Worm (Caenorhabditis elegans) whole organism, L3 larva: ENCODE measurements around the gene F45E1.1.

ENCODE experiments used
- ceh-82 ChIP-seq: fragments of 150-350 bp; optimal IDR thresholded peaks from 2 replicates; lab custom pipeline; 2014; ENCODE audit warnings: missing biosample characterization, missing genetic modification characterization
- snpc-4 ChIP-seq: fragments of 150-350 bp; optimal IDR thresholded peaks from 2 replicates; lab custom pipeline; 2014; ENCODE audit warnings: missing biosample characterization, missing genetic modification characterization

DNA sequence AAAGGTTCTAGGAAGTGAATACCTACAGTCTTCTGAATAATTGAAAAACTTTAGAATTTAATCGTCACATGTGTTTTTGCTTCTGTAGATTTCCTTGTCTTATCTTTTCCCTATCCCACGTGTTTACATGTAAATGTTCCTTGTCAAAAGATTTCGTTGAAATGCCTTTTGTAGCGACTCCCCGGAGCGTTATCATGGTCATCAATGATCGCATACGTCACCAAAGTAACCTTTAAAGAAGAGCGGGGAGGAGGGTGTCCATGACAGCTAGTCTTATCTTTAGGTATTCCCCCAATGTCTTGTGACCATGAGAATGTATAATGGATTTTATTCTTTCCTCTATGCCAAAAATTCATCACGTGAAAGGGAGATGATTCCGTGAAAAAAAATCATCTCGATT, 16.6 kb upstream of the F45E1.1 start:
- TF ChIP-seq snpc-4 (tag; lab: Kevin White, UChicago): no peak
- TF ChIP-seq ceh-82 (tag; lab: Kevin White, UChicago): no peak
